Worm (Caenorhabditis elegans) whole organism, L4 larva: ENCODE measurements around the gene spo-11.
A peak's percentile ranks its signal among the peaks of the same experiment; 100 is the strongest.

Experiments used
- F26F4.8 ChIP-seq: fragments of 200-800 bp; sonication (Bioruptor generic); conservative IDR thresholded peaks from 2 replicates; pipeline ENCODE4 v1.3.6; 2022; ENCODE audit warnings: missing genetic modification characterization, missing compliant biosample characterization
- F44E2.7 ChIP-seq: fragments of 200-800 bp; sonication (Bioruptor generic); IDR thresholded peaks from 2 replicates; pipeline ENCODE4 v2.1.2; 2022; ENCODE audit warnings: missing genetic modification characterization, missing compliant biosample characterization
- Y5F2A.4 ChIP-seq: fragments of 200-800 bp; sonication (Bioruptor generic); optimal IDR thresholded peaks from 2 replicates; lab custom pipeline; 2018; ENCODE audit warnings: mild to moderate bottlenecking, missing genetic modification characterization, missing compliant biosample characterization
- dpl-1 ChIP-seq: fragments of 150-350 bp; optimal IDR thresholded peaks from 2 replicates; lab custom pipeline; 2014; ENCODE audit warnings: missing biosample characterization, missing genetic modification reagents, missing genetic modification characterization
- dve-1 ChIP-seq: sonication (generic microtip); optimal IDR thresholded peaks from 2 replicates; lab custom pipeline; 2017; ENCODE audit warnings: antibody characterized with exemption, mild to moderate bottlenecking, missing genetic modification characterization, missing compliant biosample characterization; ENCODE audit not compliant: insufficient read depth
- hif-1 ChIP-seq, 2 experiments: sonication (generic microtip); optimal IDR thresholded peaks; 2 replicates each; lab custom pipeline; 2016 to 2017; ENCODE audit warnings: missing compliant biosample characterization in 2 of 2, missing genetic modification characterization in 2 of 2, missing genetic modification reagents in 2 of 2, missing genotype in 2 of 2, mild to moderate bottlenecking in 1 of 2
- hlh-30 ChIP-seq: sonication (generic microtip); optimal IDR thresholded peaks from 2 replicates; lab custom pipeline; 2017; ENCODE audit warnings: antibody characterized with exemption, mild to moderate bottlenecking, missing genetic modification characterization, missing compliant biosample characterization; ENCODE audit not compliant: insufficient read depth
- lin-15B ChIP-seq: fragments of 150-350 bp; sonication (generic microtip); optimal IDR thresholded peaks from 3 replicates; lab custom pipeline; 2014; ENCODE audit warnings: missing biosample characterization, missing genetic modification characterization
- lir-3 ChIP-seq: sonication (generic microtip); optimal IDR thresholded peaks from 2 replicates; lab custom pipeline; 2016; ENCODE audit warnings: mild to moderate bottlenecking, missing genetic modification characterization, missing compliant biosample characterization
- mxl-2 ChIP-seq: fragments of 200-800 bp; sonication (Bioruptor generic); conservative IDR thresholded peaks from 2 replicates; pipeline ENCODE4 v1.3.6; 2022; ENCODE audit warnings: missing genetic modification reagents, missing genetic modification characterization, missing compliant biosample characterization
- mxl-3 ChIP-seq: fragments of 200-800 bp; sonication (Bioruptor generic); optimal IDR thresholded peaks from 2 replicates; lab custom pipeline; 2018; ENCODE audit warnings: mild to moderate bottlenecking, missing genetic modification characterization, missing compliant biosample characterization
- nhr-10 ChIP-seq: fragments of 150-350 bp; optimal IDR thresholded peaks from 2 replicates; lab custom pipeline; 2014; ENCODE audit warnings: missing biosample characterization, missing genetic modification characterization
- nhr-11 ChIP-seq: fragments of 150-350 bp; optimal IDR thresholded peaks from 2 replicates; lab custom pipeline; 2014; ENCODE audit warnings: missing biosample characterization, missing genetic modification characterization
- nhr-42 ChIP-seq: fragments of 200-800 bp; sonication (Bioruptor generic); IDR thresholded peaks from 2 replicates; pipeline ENCODE4 v1.3.6; 2022; ENCODE audit warnings: missing genetic modification characterization, missing compliant biosample characterization
- nhr-48 ChIP-seq: sonication (generic microtip); optimal IDR thresholded peaks from 2 replicates; lab custom pipeline; 2016; ENCODE audit warnings: mild to moderate bottlenecking, missing genetic modification characterization, missing compliant biosample characterization
- nhr-76 ChIP-seq: fragments of 150-350 bp; optimal IDR thresholded peaks from 2 replicates; lab custom pipeline; 2014; ENCODE audit warnings: missing biosample characterization, missing genetic modification characterization
- set-16 ChIP-seq: fragments of 200-800 bp; sonication (Bioruptor generic); IDR thresholded peaks from 2 replicates; pipeline ENCODE4 v1.3.6; 2022; ENCODE audit warnings: missing genetic modification reagents, missing genetic modification characterization, missing compliant biosample characterization
- snpc-1.2 ChIP-seq: fragments of 200-800 bp; sonication (Bioruptor generic); IDR thresholded peaks from 2 replicates; pipeline ENCODE4 v1.3.6; 2022; ENCODE audit warnings: missing genetic modification reagents, missing genetic modification characterization, missing compliant biosample characterization
- unc-62 ChIP-seq, 3 experiments: fragments of 150-350 bp in 1 of 3; sonication (generic microtip); optimal IDR thresholded peaks in 2 of 3; peaks in 1 of 3; 1 replicate in 1 of 3; 2 replicates in 2 of 3; lab custom pipeline; 2014 to 2017; ENCODE audit warnings: missing biosample characterization in 3 of 3, missing genetic modification characterization in 3 of 3, missing genetic modification reagents in 3 of 3, missing genotype in 1 of 3
- vab-7 ChIP-seq: fragments of 200-800 bp; sonication (Bioruptor generic); IDR thresholded peaks from 2 replicates; pipeline ENCODE4 v1.3.6; 2022; ENCODE audit warnings: missing genetic modification reagents, missing genetic modification characterization, missing compliant biosample characterization
- zfp-2 ChIP-seq: sonication (generic microtip); optimal IDR thresholded peaks from 2 replicates; lab custom pipeline; 2016; ENCODE audit warnings: mild to moderate bottlenecking, missing genetic modification characterization, missing compliant biosample characterization
- zip-2 ChIP-seq: fragments of 150-350 bp; optimal IDR thresholded peaks from 2 replicates; lab custom pipeline; 2014; ENCODE audit warnings: missing biosample characterization, missing genetic modification characterization

Gene spo-11

ce11 chrIV:11080823-11081285 lies 43.8 kb downstream of the spo-11 start, which contains the start of gene atg-7 (continued):
- peak in 1 of 2 experiments; percentile 77 for TF ChIP-seq unc-62 (GFP tag; optimal IDR thresholded peaks at IDR 0.05 in 1 of 2; lab: Kevin White, UChicago)
- TF ChIP-seq unc-62 (tag; optimal IDR thresholded peaks at IDR 0.05; lab: Kevin White, UChicago), result no peak
- no peak for TF ChIP-seq mxl-3 (GFP tag; lab: Kevin White, UChicago)
- TF ChIP-seq hif-1 (tag; optimal IDR thresholded peaks at IDR 0.05; lab: Kevin White, UChicago), result peak in 1 of 2 experiments; percentile 10
- TF ChIP-seq vab-7 (GFP tag; lab: Robert Waterston, UW), result no peak
- TF ChIP-seq, all 104 proteins: peak for 18

- no peak for TF ChIP-seq nhr-42 (GFP tag; lab: Robert Waterston, UW)
- no peak for TF ChIP-seq set-16 (GFP tag; lab: Robert Waterston, UW)
- no peak for TF ChIP-seq nhr-76 (tag; lab: Kevin White, UChicago)
- TF ChIP-seq nhr-11 (tag; lab: Kevin White, UChicago), result no peak
- no peak for TF ChIP-seq lir-3 (tag; lab: Kevin White, UChicago)
- no peak for TF ChIP-seq snpc-1.2 (GFP tag; lab: Robert Waterston, UW)
- TF ChIP-seq zfp-2 (tag; lab: Kevin White, UChicago), result no peak
- TF ChIP-seq F26F4.8 (GFP tag; lab: Robert Waterston, UW), result no peak
- no peak for TF ChIP-seq nhr-10
- no peak for TF ChIP-seq Y5F2A.4 (GFP tag; lab: Kevin White, UChicago)
- TF ChIP-seq hlh-30 (tag; lab: Kevin White, UChicago), result no peak
- TF ChIP-seq nhr-48 (tag; lab: Kevin White, UChicago), result no peak
- TF ChIP-seq mxl-2, result no peak
- TF ChIP-seq lin-15B (tag; lab: Kevin White, UChicago), result no peak
- TF ChIP-seq F44E2.7 (GFP tag; lab: Robert Waterston, UW), result no peak
- no peak for TF ChIP-seq zip-2 (tag; lab: Kevin White, UChicago)
- no peak for TF ChIP-seq mxl-3 (GFP tag; lab: Kevin White, UChicago)
- TF ChIP-seq dpl-1 (GFP tag; lab: Kevin White, UChicago), result no peak
- TF ChIP-seq dve-1 (tag; lab: Kevin White, UChicago), result no peak
Measured at ce11 chrIV:11078482-11078881, 46.2 kb downstream of the spo-11 start, which contains the start of gene Y5F2A.4. Y5F2A.4 (minus strand) TSS chrIV:11078582.
